Worm (Caenorhabditis elegans): ENCODE data around the gene F35E12.6.

The F35E12.6 gene

ce11 chrV:13751811-13752210 is 15.8 kb upstream of the F35E12.6 start, which contains the start of gene cld-9:
cld-9 (minus strand) TSS chrV:13751891.
- TF ChIP-seq W03F9.2 (tag; optimal IDR thresholded peaks at IDR 0.05) (no peak), him-1 (tag; optimal IDR thresholded peaks at IDR 0.05) (no peak), dao-5 (tag; optimal IDR thresholded peaks at IDR 0.05) (no peak)

- TF ChIP-seq dao-5 (tag; optimal IDR thresholded peaks at IDR 0.05) (no peak), W03F9.2 (tag; optimal IDR thresholded peaks at IDR 0.05) (no peak), him-1 (tag; optimal IDR thresholded peaks at IDR 0.05) (no peak)
These were observed 12.6 kb upstream of the F35E12.6 start, which contains the start of gene F35E12.10 for ce11 chrV:13748658-13749057. F35E12.10 (minus strand) TSS chrV:13748758.

ce11 chrV:13744901-13745300 is 8.9 kb upstream of the F35E12.6 start, which contains the start of gene F35E12.9:
F35E12.9 (minus strand) TSS chrV:13745127.
- TF ChIP-seq him-1 (tag; optimal IDR thresholded peaks at IDR 0.05), result no peak
- TF ChIP-seq W03F9.2 (tag; optimal IDR thresholded peaks at IDR 0.05), result no peak
- no peak for TF ChIP-seq dao-5 (tag; optimal IDR thresholded peaks at IDR 0.05)

- no peak for TF ChIP-seq dao-5 (tag; optimal IDR thresholded peaks at IDR 0.05)
- no peak for TF ChIP-seq him-1 (tag; optimal IDR thresholded peaks at IDR 0.05)
- no peak for TF ChIP-seq W03F9.2 (tag; optimal IDR thresholded peaks at IDR 0.05)
These were observed 3.9 kb upstream of the F35E12.6 start for ce11 chrV:13739901-13740300.

- TF ChIP-seq W03F9.2 (tag; optimal IDR thresholded peaks at IDR 0.05) (no peak), dao-5 (tag; optimal IDR thresholded peaks at IDR 0.05) (no peak), him-1 (tag; optimal IDR thresholded peaks at IDR 0.05) (no peak)
These were observed 2.3 kb upstream of the F35E12.6 start, which contains the start of gene irg-5 for ce11 chrV:13738374-13738773. irg-5 (minus strand) TSS chrV:13738474.

- no peak for TF ChIP-seq W03F9.2 (tag; optimal IDR thresholded peaks at IDR 0.05)
- TF ChIP-seq him-1 (tag; optimal IDR thresholded peaks at IDR 0.05), result no peak
- no peak for TF ChIP-seq dao-5 (tag; optimal IDR thresholded peaks at IDR 0.05)
These were observed 5.3 kb downstream of the F35E12.6 start, which contains the start of gene dct-17 for ce11 chrV:13730762-13731161. dct-17 (minus strand) TSS chrV:13730784.

- TF ChIP-seq dao-5 (tag; optimal IDR thresholded peaks at IDR 0.05), result no peak
- TF ChIP-seq W03F9.2 (tag; optimal IDR thresholded peaks at IDR 0.05), result no peak
- TF ChIP-seq him-1 (tag; optimal IDR thresholded peaks at IDR 0.05), result no peak
These were observed 10.5 kb downstream of the F35E12.6 start, which contains the start of gene fbxa-181 for ce11 chrV:13725574-13725973. fbxa-181 (plus strand) TSS chrV:13725874.

ce11 chrV:13724781-13725180 is 11.3 kb downstream of the F35E12.6 start, which contains the start of gene F35E12.2:
F35E12.2 (minus strand) TSS chrV:13724881.
- TF ChIP-seq him-1 (tag; optimal IDR thresholded peaks at IDR 0.05), result no peak
- TF ChIP-seq W03F9.2 (tag; optimal IDR thresholded peaks at IDR 0.05), result no peak
- TF ChIP-seq dao-5 (tag; optimal IDR thresholded peaks at IDR 0.05), result no peak

- no peak for TF ChIP-seq him-1 (tag; optimal IDR thresholded peaks at IDR 0.05)
- TF ChIP-seq W03F9.2 (tag; optimal IDR thresholded peaks at IDR 0.05), result no peak
- TF ChIP-seq dao-5 (tag; optimal IDR thresholded peaks at IDR 0.05), result no peak
These were observed 19.5 kb downstream of the F35E12.6 start, which contains the start of gene T01D3.6 for ce11 chrV:13716531-13716930. T01D3.6 (plus strand) TSS chrV:13716824.

ce11 chrV:13715223-13715686 is 20.8 kb downstream of the F35E12.6 start, which contains the start of gene zipt-9:
zipt-9 (minus strand) TSS chrV:13715273.
- TF ChIP-seq dao-5 (tag; optimal IDR thresholded peaks at IDR 0.05) (no peak), him-1 (tag; optimal IDR thresholded peaks at IDR 0.05) (peak; percentile 30)

- TF ChIP-seq dao-5 (tag; optimal IDR thresholded peaks at IDR 0.05) (no peak), W03F9.2 (tag; optimal IDR thresholded peaks at IDR 0.05) (no peak), him-1 (tag; optimal IDR thresholded peaks at IDR 0.05) (no peak)
These were observed 25.0 kb downstream of the F35E12.6 start, which contains the start of gene srx-96 for ce11 chrV:13711060-13711459. srx-96 (plus strand) TSS chrV:13711360.

ce11 chrV:13707295-13707694 is 28.8 kb downstream of the F35E12.6 start, which contains the start of gene hlh-34:
hlh-34 (minus strand) TSS chrV:13707395.
- TF ChIP-seq dao-5 (tag; optimal IDR thresholded peaks at IDR 0.05) (no peak), W03F9.2 (tag; optimal IDR thresholded peaks at IDR 0.05) (no peak), him-1 (tag; optimal IDR thresholded peaks at IDR 0.05) (no peak)

- TF ChIP-seq him-1 (tag; optimal IDR thresholded peaks at IDR 0.05) (no peak), W03F9.2 (tag; optimal IDR thresholded peaks at IDR 0.05) (no peak), dao-5 (tag; optimal IDR thresholded peaks at IDR 0.05) (no peak)
These were observed 32.1 kb downstream of the F35E12.6 start, which contains the start of gene T01D3.3 for ce11 chrV:13703960-13704359. T01D3.3 (plus strand) TSS chrV:13704271.

ce11 chrV:13694103-13694502 is 41.9 kb downstream of the F35E12.6 start:
- TF ChIP-seq him-1 (tag; optimal IDR thresholded peaks at IDR 0.05), result no peak
- TF ChIP-seq W03F9.2 (tag; optimal IDR thresholded peaks at IDR 0.05), result no peak
- no peak for TF ChIP-seq dao-5 (tag; optimal IDR thresholded peaks at IDR 0.05)

- TF ChIP-seq him-1 (tag; optimal IDR thresholded peaks at IDR 0.05) (no peak), W03F9.2 (tag; optimal IDR thresholded peaks at IDR 0.05) (no peak)
These were observed 45.8 kb downstream of the F35E12.6 start for ce11 chrV:13690276-13690675.
